Worm (Caenorhabditis elegans) whole organism, L1 larva: ENCODE data around the gene nhr-146.

ENCODE experiments used
- C16A3.4 ChIP-seq: fragments of 150-350 bp; optimal IDR thresholded peaks from 2 replicates; lab custom pipeline; 2014; ENCODE audit warnings: missing biosample characterization, missing genetic modification characterization
- F16B12.6 ChIP-seq: fragments of 150-350 bp; optimal IDR thresholded peaks from 2 replicates; lab custom pipeline; 2014; ENCODE audit warnings: missing biosample characterization, missing genetic modification characterization
- alr-1 ChIP-seq: fragments of 200-800 bp; sonication (Bioruptor generic); optimal IDR thresholded peaks from 2 replicates; lab custom pipeline; 2018; ENCODE audit warnings: borderline replicate concordance, mild to moderate bottlenecking, missing genetic modification characterization, missing compliant biosample characterization
- ama-1 ChIP-seq: fragments of 150-350 bp; optimal IDR thresholded peaks from 2 replicates; lab custom pipeline; 2014
- ceh-63 ChIP-seq: fragments of 200-800 bp; sonication (Bioruptor generic); optimal IDR thresholded peaks from 2 replicates; lab custom pipeline; 2018; ENCODE audit warnings: mild to moderate bottlenecking, missing genetic modification characterization, missing compliant biosample characterization
- ceh-8 ChIP-seq: fragments of 200-800 bp; sonication (Bioruptor generic); optimal IDR thresholded peaks from 2 replicates; lab custom pipeline; 2018; ENCODE audit warnings: mild to moderate bottlenecking, missing genetic modification characterization, moderate library complexity, missing compliant biosample characterization
- ceh-82 ChIP-seq, 3 experiments: fragments of 150-350 bp in 1 of 3; sonication (generic microtip) in 2 of 3; optimal IDR thresholded peaks; 2 replicates each; lab custom pipeline; 2014 to 2017; ENCODE audit warnings: missing biosample characterization in 3 of 3, missing genetic modification characterization in 3 of 3
- ceh-90 ChIP-seq: sonication (generic microtip); optimal IDR thresholded peaks from 2 replicates; lab custom pipeline; 2016; ENCODE audit warnings: missing genetic modification characterization, missing compliant biosample characterization
- dsc-1 ChIP-seq: sonication (generic microtip); optimal IDR thresholded peaks from 2 replicates; lab custom pipeline; 2016; ENCODE audit warnings: mild to moderate bottlenecking, missing genetic modification characterization, missing compliant biosample characterization
- efl-1 ChIP-seq, 4 experiments: fragments of 150-350 bp; optimal IDR thresholded peaks in 3 of 4; peaks in 1 of 4; 1 replicate in 1 of 4; 2 replicates in 3 of 4; lab custom pipeline; 2014; ENCODE audit warnings: missing biosample characterization in 2 of 4, missing genetic modification characterization in 2 of 4, missing genetic modification reagents in 2 of 4
- efl-3 ChIP-seq: fragments of 200-800 bp; sonication (Bioruptor generic); optimal IDR thresholded peaks from 2 replicates; lab custom pipeline; 2018; ENCODE audit warnings: mild to moderate bottlenecking, missing genetic modification characterization, missing compliant biosample characterization
- egl-13 ChIP-seq: sonication (generic microtip); optimal IDR thresholded peaks from 2 replicates; lab custom pipeline; 2016; ENCODE audit warnings: missing genotype, missing genetic modification reagents, missing genetic modification characterization, missing compliant biosample characterization
- ets-5 ChIP-seq: fragments of 200-800 bp; sonication (Bioruptor generic); IDR thresholded peaks from 2 replicates; pipeline ENCODE4 v1.3.6; 2022; ENCODE audit warnings: missing genetic modification characterization, missing compliant biosample characterization
- fkh-10 ChIP-seq: sonication (generic microtip); optimal IDR thresholded peaks from 2 replicates; lab custom pipeline; 2017; ENCODE audit warnings: missing biosample characterization, missing genetic modification reagents, missing genetic modification characterization
- fos-1 ChIP-seq: fragments of 150-350 bp; optimal IDR thresholded peaks from 2 replicates; lab custom pipeline; 2014; ENCODE audit warnings: missing biosample characterization, missing genetic modification characterization
- grh-1 ChIP-seq: fragments of 200-800 bp; sonication (Bioruptor generic); IDR thresholded peaks from 2 replicates; pipeline ENCODE4 v1.3.6; 2022; ENCODE audit warnings: missing genetic modification reagents, missing genetic modification characterization, missing compliant biosample characterization
- hlh-4 ChIP-seq: sonication (generic microtip); optimal IDR thresholded peaks from 2 replicates; lab custom pipeline; 2016; ENCODE audit warnings: mild to moderate bottlenecking, missing genetic modification characterization, missing compliant biosample characterization
- isw-1 ChIP-seq: fragments of 200-800 bp; sonication (Bioruptor generic); IDR thresholded peaks from 2 replicates; pipeline ENCODE4 v1.3.6; 2022; ENCODE audit warnings: missing genetic modification characterization, missing compliant biosample characterization
- jun-1 ChIP-seq: fragments of 150-350 bp; optimal IDR thresholded peaks from 2 replicates; lab custom pipeline; 2014; ENCODE audit warnings: missing biosample characterization, missing genetic modification reagents, missing genetic modification characterization
- lin-35 ChIP-seq, 2 experiments: fragments of 150-350 bp; optimal IDR thresholded peaks; 2 replicates each; lab custom pipeline; 2014; ENCODE audit warnings: missing biosample characterization in 2 of 2, missing genetic modification characterization in 2 of 2, missing genetic modification reagents in 2 of 2
- lin-39 ChIP-seq: fragments of 150-350 bp; optimal IDR thresholded peaks from 2 replicates; lab custom pipeline; 2014; ENCODE audit warnings: missing biosample characterization, missing genetic modification reagents, missing genetic modification characterization
- lir-3 ChIP-seq: sonication (generic microtip); optimal IDR thresholded peaks from 2 replicates; lab custom pipeline; 2016; ENCODE audit warnings: mild to moderate bottlenecking, missing genetic modification characterization, moderate library complexity, missing compliant biosample characterization; ENCODE audit not compliant: poor library complexity
- mef-2 ChIP-seq: fragments of 150-350 bp; optimal IDR thresholded peaks from 2 replicates; lab custom pipeline; 2014; ENCODE audit warnings: missing biosample characterization, missing genetic modification characterization
- mep-1 ChIP-seq: fragments of 150-350 bp; optimal IDR thresholded peaks from 2 replicates; lab custom pipeline; 2014; ENCODE audit warnings: missing biosample characterization, missing genetic modification characterization
- nhr-12 ChIP-seq: sonication (generic microtip); optimal IDR thresholded peaks from 2 replicates; lab custom pipeline; 2017; ENCODE audit warnings: missing biosample characterization, missing genetic modification characterization
- nhr-28 ChIP-seq: fragments of 150-350 bp; optimal IDR thresholded peaks from 2 replicates; lab custom pipeline; 2014; ENCODE audit warnings: missing biosample characterization, missing genetic modification characterization
- nhr-77 ChIP-seq: fragments of 150-350 bp; optimal IDR thresholded peaks from 2 replicates; lab custom pipeline; 2014; ENCODE audit warnings: missing biosample characterization, missing genetic modification characterization
- nhr-85 ChIP-seq: sonication (generic microtip); peaks from one replicate; lab custom pipeline; 2016; ENCODE audit warnings: missing genetic modification characterization, inconsistent platforms, missing compliant biosample characterization
- nhr-90 ChIP-seq: sonication (generic microtip); optimal IDR thresholded peaks from 2 replicates; lab custom pipeline; 2016; ENCODE audit warnings: mild to moderate bottlenecking, missing genetic modification characterization, missing compliant biosample characterization; ENCODE audit not compliant: poor library complexity
- pag-3 ChIP-seq: sonication (generic microtip); optimal IDR thresholded peaks from 2 replicates; lab custom pipeline; 2017; ENCODE audit warnings: missing genetic modification characterization, mild to moderate bottlenecking, missing compliant biosample characterization, antibody characterized with exemption, borderline replicate concordance; ENCODE audit not compliant: insufficient read depth
- pqm-1 ChIP-seq: sonication (generic microtip); optimal IDR thresholded peaks from 3 replicates; lab custom pipeline; 2017; ENCODE audit warnings: missing biosample characterization, missing genetic modification characterization
- rnt-1 ChIP-seq: sonication (generic microtip); optimal IDR thresholded peaks from 2 replicates; lab custom pipeline; 2016; ENCODE audit warnings: mild to moderate bottlenecking, missing genetic modification characterization, moderate library complexity, missing compliant biosample characterization
- snu-23 ChIP-seq: sonication (generic microtip); optimal IDR thresholded peaks from 2 replicates; lab custom pipeline; 2016; ENCODE audit warnings: missing genetic modification characterization, missing compliant biosample characterization
- sptf-1 ChIP-seq: fragments of 150-350 bp; optimal IDR thresholded peaks from 2 replicates; lab custom pipeline; 2014; ENCODE audit warnings: missing biosample characterization, missing genetic modification characterization
- sup-37 ChIP-seq: fragments of 200-800 bp; sonication (Bioruptor generic); optimal IDR thresholded peaks from 2 replicates; lab custom pipeline; 2018; ENCODE audit warnings: mild to moderate bottlenecking, missing genetic modification characterization, missing compliant biosample characterization
- tbx-2 ChIP-seq: sonication (generic microtip); optimal IDR thresholded peaks from 2 replicates; lab custom pipeline; 2016; ENCODE audit warnings: missing genetic modification characterization, missing compliant biosample characterization
- tlp-1 ChIP-seq: fragments of 150-350 bp; optimal IDR thresholded peaks from 2 replicates; lab custom pipeline; 2014; ENCODE audit warnings: missing biosample characterization, missing genetic modification characterization
- unc-130 ChIP-seq: fragments of 150-350 bp; optimal IDR thresholded peaks from 2 replicates; lab custom pipeline; 2017; ENCODE audit warnings: missing biosample characterization, missing genetic modification characterization, inconsistent platforms
- unc-86 ChIP-seq: sonication (generic microtip); optimal IDR thresholded peaks from 2 replicates; lab custom pipeline; 2016; ENCODE audit warnings: missing genetic modification characterization, missing compliant biosample characterization
- xbp-1 ChIP-seq: sonication (generic microtip); optimal IDR thresholded peaks from 2 replicates; lab custom pipeline; 2016; ENCODE audit warnings: missing genetic modification characterization, missing compliant biosample characterization
- zag-1 ChIP-seq: fragments of 150-350 bp; optimal IDR thresholded peaks from 2 replicates; lab custom pipeline; 2014; ENCODE audit warnings: missing biosample characterization, missing genetic modification characterization
- zip-4 ChIP-seq: fragments of 200-800 bp; sonication (Bioruptor generic); optimal IDR thresholded peaks from 2 replicates; lab custom pipeline; 2018; ENCODE audit warnings: mild to moderate bottlenecking, missing genetic modification characterization, moderate library complexity, missing compliant biosample characterization
- ztf-11 ChIP-seq, 2 experiments: sonication (generic microtip); optimal IDR thresholded peaks; 2 replicates each; lab custom pipeline; 2016 to 2017; ENCODE audit warnings: missing genetic modification characterization in 2 of 2, missing biosample characterization in 1 of 2, missing compliant biosample characterization in 1 of 2

Gene nhr-146

DNA sequence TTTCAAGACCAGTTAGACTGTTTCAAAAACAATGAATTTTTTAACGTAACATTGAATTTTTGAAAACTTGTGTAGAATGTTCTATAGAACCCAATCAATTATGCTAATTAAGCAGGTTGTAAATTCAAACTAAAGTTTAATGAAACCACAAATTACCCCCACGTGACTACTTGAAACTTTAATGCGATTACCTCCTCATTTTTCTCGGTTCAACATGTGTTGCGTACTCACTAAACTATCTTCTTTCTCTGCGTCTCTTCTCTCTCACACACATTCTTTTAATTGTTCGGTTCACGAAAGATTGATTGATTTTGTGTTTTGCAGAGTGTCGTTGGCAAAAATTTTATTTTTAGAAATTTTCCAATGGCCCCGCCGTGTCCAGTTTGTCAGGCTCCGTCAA, 2.9 kb upstream of the nhr-146 start, which contains the start of gene nhr-87 (continued):
- no peak for TF ChIP-seq nhr-77
- no peak for TF ChIP-seq alr-1
- TF ChIP-seq lir-3 (tag; lab: Kevin White, UChicago), result peak; percentile 52
- peak; percentile 59 for TF ChIP-seq unc-130 (tag; lab: Kevin White, UChicago)
- peak; percentile 51 for TF ChIP-seq nhr-90 (tag; lab: Kevin White, UChicago)
- TF ChIP-seq C16A3.4 (tag; lab: Kevin White, UChicago), result peak; percentile 24
- TF ChIP-seq grh-1 (GFP tag; lab: Robert Waterston, UW), result peak; percentile 78
- no peak for TF ChIP-seq isw-1 (GFP tag; lab: Robert Waterston, UW)
- peak; percentile 38 for TF ChIP-seq xbp-1
- peak; percentile 87 for TF ChIP-seq pag-3 (tag; lab: Kevin White, UChicago)
- peak; percentile 18 to 44 for TF ChIP-seq efl-1 (optimal IDR thresholded peaks at IDR 0.05; lab: Kevin White, UChicago)
- peak; percentile 21 to 83 for TF ChIP-seq efl-1 (GFP tag; optimal IDR thresholded peaks at IDR 0.05 in 1 of 2; lab: Kevin White, UChicago)
- peak; percentile 87 for TF ChIP-seq rnt-1 (tag; lab: Kevin White, UChicago)
- TF ChIP-seq tbx-2, result peak; percentile 58
- TF ChIP-seq F16B12.6 (tag; lab: Kevin White, UChicago), result no peak
- no peak for TF ChIP-seq sup-37 (GFP tag; lab: Kevin White, UChicago)
- TF ChIP-seq zip-4 (GFP tag; lab: Kevin White, UChicago), result no peak
- TF ChIP-seq ztf-11 (tag; optimal IDR thresholded peaks at IDR 0.05; lab: Kevin White, UChicago), result no peak
- peak; percentile 89 for TF ChIP-seq lin-39 (tag; lab: Kevin White, UChicago)
- TF ChIP-seq dsc-1 (tag; lab: Kevin White, UChicago), result peak; percentile 56
- no peak for TF ChIP-seq hlh-4 (tag; lab: Kevin White, UChicago)
- TF ChIP-seq snu-23, result peak; percentile 81
- no peak for TF ChIP-seq unc-86
- TF ChIP-seq tlp-1 (tag; lab: Kevin White, UChicago), result no peak
- no peak for TF ChIP-seq fos-1 (tag; lab: Kevin White, UChicago)

DNA sequence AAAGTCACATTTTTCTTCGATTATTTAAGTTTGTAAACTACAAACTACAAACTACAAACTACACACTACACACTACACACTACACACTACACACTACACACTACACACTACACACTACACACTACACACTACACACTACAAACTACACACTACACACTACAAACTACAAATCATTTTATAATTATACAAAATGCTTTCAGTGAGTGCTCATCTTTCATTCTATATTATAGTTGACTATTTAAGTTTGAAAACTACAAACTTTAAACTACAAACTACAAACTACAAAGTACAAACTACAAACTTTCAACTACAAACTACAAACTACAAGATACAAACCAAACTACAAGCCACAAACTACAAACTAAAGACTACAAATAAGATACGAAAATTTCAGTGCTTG, 2.2 kb upstream of the nhr-146 start:
- TF ChIP-seq nhr-12, result peak; percentile 53
- peak; percentile 24 for TF ChIP-seq nhr-28 (tag; lab: Kevin White, UChicago)
- TF ChIP-seq fos-1 (tag; lab: Kevin White, UChicago), result no peak

DNA sequence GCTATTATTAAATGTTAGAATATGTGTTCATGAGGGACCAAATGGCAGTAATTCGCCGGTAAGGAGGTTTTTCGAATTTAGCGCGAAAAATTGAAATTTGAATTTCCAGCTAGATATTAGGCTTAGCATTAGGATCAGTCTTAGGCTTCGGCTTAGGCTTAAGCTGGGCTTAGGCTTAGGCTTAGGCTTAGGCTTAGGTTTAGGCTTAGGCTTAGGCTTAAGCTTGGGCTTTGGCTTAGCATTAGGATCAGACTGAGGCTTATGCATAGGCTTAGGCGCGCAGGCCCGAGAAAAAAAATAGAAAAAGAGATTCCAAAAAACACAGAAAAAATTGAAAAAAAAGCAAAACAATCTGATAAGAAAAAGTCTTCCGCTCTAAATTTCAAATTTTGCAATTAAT, 1.7 kb downstream of the nhr-146 start:
- no peak for TF ChIP-seq ceh-63 (GFP tag; lab: Kevin White, UChicago)
- no peak for TF ChIP-seq sptf-1 (tag; lab: Kevin White, UChicago)
- no peak for TF ChIP-seq zag-1 (tag; lab: Kevin White, UChicago)
- no peak for TF ChIP-seq ceh-90
- no peak for TF ChIP-seq pqm-1 (tag; lab: Kevin White, UChicago)
- TF ChIP-seq sup-37 (GFP tag; lab: Kevin White, UChicago), result no peak
- TF ChIP-seq egl-13 (tag; lab: Kevin White, UChicago), result no peak
- TF ChIP-seq pag-3 (tag; lab: Kevin White, UChicago), result no peak
- no peak for TF ChIP-seq dsc-1 (tag; lab: Kevin White, UChicago)
- TF ChIP-seq ama-1 (lab: Kevin White, UChicago), result no peak
- no peak for TF ChIP-seq jun-1 (tag; lab: Kevin White, UChicago)
- TF ChIP-seq efl-3, result no peak
- no peak for TF ChIP-seq ceh-82 (tag; optimal IDR thresholded peaks at IDR 0.05; lab: Kevin White, UChicago)
- no peak for TF ChIP-seq grh-1 (GFP tag; lab: Robert Waterston, UW)
- no peak for TF ChIP-seq tbx-2

DNA sequence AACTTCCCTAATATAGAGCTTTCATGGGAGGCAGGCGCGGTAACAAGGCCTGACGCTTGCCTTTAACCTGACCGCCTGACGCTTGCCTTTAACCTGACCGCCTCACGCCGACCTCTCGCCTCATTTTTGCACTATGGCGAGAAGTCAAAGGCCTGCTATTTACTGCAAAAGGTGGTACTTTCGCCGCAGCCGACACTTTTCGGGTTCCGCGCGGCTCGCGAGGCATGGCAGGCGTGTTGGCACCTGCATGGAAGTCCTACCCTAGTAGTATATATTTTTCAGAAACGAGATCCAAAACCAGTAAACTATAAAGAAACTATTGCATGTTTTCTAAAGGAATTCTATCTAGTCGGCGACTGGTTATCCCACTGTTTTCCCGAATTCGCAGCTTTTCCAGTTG, 2.1 kb downstream of the nhr-146 start:
- no peak for TF ChIP-seq mep-1 (tag; lab: Kevin White, UChicago)
- TF ChIP-seq efl-1 (optimal IDR thresholded peaks at IDR 0.05; lab: Kevin White, UChicago), result no peak
- TF ChIP-seq efl-1 (GFP tag; optimal IDR thresholded peaks at IDR 0.05 in 1 of 2; lab: Kevin White, UChicago), result peak in 1 of 2 experiments; percentile 80
- no peak for TF ChIP-seq alr-1
- TF ChIP-seq ceh-8 (GFP tag; lab: Kevin White, UChicago), result no peak
- peak; percentile 2 for TF ChIP-seq nhr-85 (tag; lab: Kevin White, UChicago)
- TF ChIP-seq lin-35 (GFP tag; optimal IDR thresholded peaks at IDR 0.05; lab: Kevin White, UChicago), result no peak
- no peak for TF ChIP-seq xbp-1
- TF ChIP-seq fkh-10, result no peak
- no peak for TF ChIP-seq nhr-28 (tag; lab: Kevin White, UChicago)
- no peak for TF ChIP-seq zag-1 (tag; lab: Kevin White, UChicago)
- no peak for TF ChIP-seq ets-5 (GFP tag; lab: Robert Waterston, UW)
- no peak for TF ChIP-seq mef-2 (tag; lab: Kevin White, UChicago)
- no peak for TF ChIP-seq ceh-90
